Worm (Caenorhabditis elegans) whole organism, mixed stage, embryonic: ENCODE results near the gene C28H8.3.

Experiments used
- bed-3 ChIP-seq: fragments of 200-800 bp; sonication (Bioruptor generic); optimal IDR thresholded peaks from 3 replicates; lab custom pipeline; 2018; ENCODE audit warnings: mild to moderate bottlenecking, missing genetic modification characterization, moderate library complexity, missing compliant biosample characterization
- blmp-1 ChIP-seq: fragments of 150-350 bp; optimal IDR thresholded peaks from 2 replicates; lab custom pipeline; 2014; ENCODE audit warnings: missing biosample characterization, missing genetic modification characterization
- ceh-43 ChIP-seq: fragments of 200-800 bp; sonication (Bioruptor generic); optimal IDR thresholded peaks from 2 replicates; lab custom pipeline; 2018; ENCODE audit warnings: mild to moderate bottlenecking, missing genetic modification characterization, moderate library complexity, missing compliant biosample characterization
- ceh-83 ChIP-seq: fragments of 200-800 bp; sonication (Bioruptor generic); optimal IDR thresholded peaks from 2 replicates; lab custom pipeline; 2018; ENCODE audit warnings: mild to moderate bottlenecking, missing genetic modification characterization, missing compliant biosample characterization
- ces-1 ChIP-seq: fragments of 150-350 bp; optimal IDR thresholded peaks from 2 replicates; lab custom pipeline; 2014; ENCODE audit warnings: missing biosample characterization, missing genetic modification reagents, missing genetic modification characterization
- cnd-1 ChIP-seq: fragments of 200-800 bp; sonication (Bioruptor generic); optimal IDR thresholded peaks from 2 replicates; lab custom pipeline; 2018; ENCODE audit warnings: mild to moderate bottlenecking, missing genetic modification characterization, missing compliant biosample characterization
- drap-1 ChIP-seq: fragments of 200-800 bp; sonication (Bioruptor generic); optimal IDR thresholded peaks from 3 replicates; lab custom pipeline; 2018; ENCODE audit warnings: mild to moderate bottlenecking, missing genetic modification characterization, missing compliant biosample characterization
- elt-3 ChIP-seq: fragments of 150-350 bp; optimal IDR thresholded peaks from 2 replicates; lab custom pipeline; 2014; ENCODE audit warnings: missing biosample characterization, missing genetic modification characterization
- flh-1 ChIP-seq: fragments of 200-800 bp; sonication (Bioruptor generic); optimal IDR thresholded peaks from 2 replicates; lab custom pipeline; 2018; ENCODE audit warnings: mild to moderate bottlenecking, missing genetic modification characterization, moderate library complexity, missing compliant biosample characterization
- ham-2 ChIP-seq: fragments of 200-800 bp; sonication (Bioruptor generic); optimal IDR thresholded peaks from 2 replicates; lab custom pipeline; 2018; ENCODE audit warnings: mild to moderate bottlenecking, missing genetic modification characterization, missing compliant biosample characterization
- hlh-1 ChIP-seq: fragments of 150-350 bp; optimal IDR thresholded peaks from 2 replicates; lab custom pipeline; 2014; ENCODE audit warnings: missing biosample characterization, missing genetic modification reagents, missing genetic modification characterization
- lin-13 ChIP-seq: fragments of 150-350 bp; optimal IDR thresholded peaks from 2 replicates; lab custom pipeline; 2014; ENCODE audit warnings: missing biosample characterization, missing genetic modification characterization
- lin-32 ChIP-seq: fragments of 200-800 bp; sonication (Bioruptor generic); optimal IDR thresholded peaks from 2 replicates; lab custom pipeline; 2018; ENCODE audit warnings: mild to moderate bottlenecking, missing genetic modification characterization, missing compliant biosample characterization
- lsy-2 ChIP-seq: fragments of 150-350 bp; optimal IDR thresholded peaks from 2 replicates; lab custom pipeline; 2014; ENCODE audit warnings: missing biosample characterization, missing genetic modification characterization
- mab-5 ChIP-seq: fragments of 150-350 bp; optimal IDR thresholded peaks from 2 replicates; lab custom pipeline; 2014; ENCODE audit warnings: missing biosample characterization, missing genetic modification characterization
- mls-2 ChIP-seq: sonication (generic microtip); optimal IDR thresholded peaks from 2 replicates; lab custom pipeline; 2016; ENCODE audit warnings: mild to moderate bottlenecking, missing genetic modification characterization, moderate library complexity, missing compliant biosample characterization
- nhr-2 ChIP-seq: fragments of 150-350 bp; optimal IDR thresholded peaks from 2 replicates; lab custom pipeline; 2014; ENCODE audit warnings: missing biosample characterization, missing genetic modification characterization
- nhr-237 ChIP-seq: fragments of 150-350 bp; optimal IDR thresholded peaks from 2 replicates; lab custom pipeline; 2014; ENCODE audit warnings: missing biosample characterization, missing genetic modification characterization
- nhr-28 ChIP-seq: fragments of 150-350 bp; optimal IDR thresholded peaks from 2 replicates; lab custom pipeline; 2014; ENCODE audit warnings: missing biosample characterization, missing genetic modification characterization
- nhr-76 ChIP-seq: sonication (generic microtip); optimal IDR thresholded peaks from 2 replicates; lab custom pipeline; 2017; ENCODE audit warnings: missing biosample characterization, missing genetic modification characterization
- pha-4 ChIP-seq: fragments of 150-350 bp; optimal IDR thresholded peaks from 2 replicates; lab custom pipeline; 2018; ENCODE audit warnings: missing biosample characterization, missing genetic modification reagents, missing genetic modification characterization
- snpc-4 ChIP-seq: fragments of 150-350 bp; optimal IDR thresholded peaks from 2 replicates; lab custom pipeline; 2014; ENCODE audit warnings: missing biosample characterization, missing genetic modification characterization
- sptf-1 ChIP-seq: sonication (generic microtip); optimal IDR thresholded peaks from 2 replicates; lab custom pipeline; 2017; ENCODE audit warnings: mild to moderate bottlenecking, missing genetic modification characterization, moderate library complexity, missing compliant biosample characterization
- tbx-8 ChIP-seq: fragments of 200-800 bp; sonication (Bioruptor generic); optimal IDR thresholded peaks from 2 replicates; lab custom pipeline; 2018; ENCODE audit warnings: mild to moderate bottlenecking, missing genetic modification characterization, moderate library complexity, missing compliant biosample characterization
- unc-120 ChIP-seq: sonication (generic microtip); optimal IDR thresholded peaks from 2 replicates; lab custom pipeline; 2017; ENCODE audit warnings: missing genetic modification characterization, missing compliant biosample characterization; ENCODE audit not compliant: poor library complexity, severe bottlenecking
- unc-62 ChIP-seq: fragments of 150-350 bp; optimal IDR thresholded peaks from 2 replicates; lab custom pipeline; 2014; ENCODE audit warnings: missing biosample characterization, missing genetic modification reagents, missing genetic modification characterization
- zip-8 ChIP-seq: fragments of 150-350 bp; optimal IDR thresholded peaks from 2 replicates; lab custom pipeline; 2014; ENCODE audit warnings: missing biosample characterization, missing genetic modification characterization
- ztf-11 ChIP-seq: fragments of 150-350 bp; optimal IDR thresholded peaks from 2 replicates; lab custom pipeline; 2014; ENCODE audit warnings: missing biosample characterization, missing genetic modification characterization

The C28H8.3 gene

DNA sequence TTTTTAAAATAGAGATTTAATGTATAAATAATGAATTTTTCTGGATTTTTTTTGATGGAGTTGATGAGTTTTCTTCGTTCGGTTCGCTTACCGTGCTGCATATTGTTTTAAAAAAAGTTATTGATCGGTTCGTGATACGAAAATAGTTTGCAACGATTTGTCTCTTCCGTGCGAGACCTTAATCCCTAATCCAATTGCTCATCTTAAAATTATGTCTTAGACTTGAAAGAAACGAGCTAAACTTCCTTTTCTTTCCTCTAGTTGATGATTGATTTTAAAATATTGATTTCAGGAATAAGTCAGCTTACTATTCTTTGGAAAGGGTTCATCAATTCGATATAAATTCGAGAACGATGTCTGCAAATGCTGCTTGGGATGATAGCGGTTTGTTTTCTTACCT lies at the start of gene C28H8.3:
Gene C28H8.3 (plus strand): TSS at position 293 of the 400 bp plus-strand sequence.
- TF ChIP-seq unc-62 (GFP tag; lab: Kevin White, UChicago) (no peak), lin-32 (GFP tag; lab: Kevin White, UChicago) (no peak), lin-13 (tag; lab: Kevin White, UChicago) (no peak), mab-5 (no peak), ceh-83 (GFP tag; lab: Kevin White, UChicago) (no peak), nhr-28 (no peak), pha-4 (no peak), bed-3 (GFP tag; lab: Kevin White, UChicago) (no peak), sptf-1 (tag; lab: Kevin White, UChicago) (no peak), blmp-1 (tag; lab: Kevin White, UChicago) (no peak), snpc-4 (no peak), hlh-1 (tag; lab: Kevin White, UChicago) (no peak), drap-1 (GFP tag; lab: Kevin White, UChicago) (no peak), unc-120 (tag; lab: Kevin White, UChicago) (no peak)

- TF ChIP-seq flh-1 (GFP tag; lab: Kevin White, UChicago) (no peak), ztf-11 (tag; lab: Kevin White, UChicago) (no peak), blmp-1 (tag; lab: Kevin White, UChicago) (no peak), sptf-1 (tag; lab: Kevin White, UChicago) (no peak), cnd-1 (tag; lab: Kevin White, UChicago) (no peak), ham-2 (GFP tag; lab: Kevin White, UChicago) (no peak), ceh-83 (GFP tag; lab: Kevin White, UChicago) (no peak), elt-3 (tag; lab: Kevin White, UChicago) (no peak), nhr-237 (tag; lab: Kevin White, UChicago) (no peak), nhr-28 (no peak), nhr-76 (tag; lab: Kevin White, UChicago) (no peak), drap-1 (GFP tag; lab: Kevin White, UChicago) (no peak), ces-1 (GFP tag; lab: Kevin White, UChicago) (no peak), lin-13 (tag; lab: Kevin White, UChicago) (no peak)
These were observed 49.5 kb upstream of the C28H8.3 start, which contains the start of gene dpf-4 for ce11 chrIII:5859008-5859407. Gene dpf-4 (plus strand): TSS chrIII:5859308.

DNA sequence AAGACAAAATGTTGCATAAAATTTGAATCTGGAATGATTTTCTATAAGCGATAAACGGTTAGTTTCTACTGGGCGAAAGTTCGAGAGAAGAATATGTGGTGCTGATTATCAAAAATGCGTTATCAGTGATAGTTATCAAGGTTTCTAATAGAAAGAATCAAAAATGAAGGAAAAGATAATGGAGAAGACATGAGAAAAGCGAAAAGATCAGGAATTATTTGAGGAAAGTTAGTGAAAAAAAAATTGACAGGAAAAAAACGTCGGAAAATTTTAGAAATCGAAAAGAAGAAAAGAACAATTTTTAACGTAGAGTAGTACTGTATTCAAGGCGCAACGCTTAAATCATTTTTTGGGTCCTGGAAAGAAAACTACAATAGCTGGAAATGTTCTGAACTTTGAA lies 44.7 kb upstream of the C28H8.3 start, which contains the start of gene dnpp-1:
Gene dnpp-1 (minus strand): TSS at position 30 of the 400 bp plus-strand sequence.
- TF ChIP-seq ceh-43 (GFP tag; lab: Kevin White, UChicago) (no peak), flh-1 (GFP tag; lab: Kevin White, UChicago) (no peak), blmp-1 (tag; lab: Kevin White, UChicago) (no peak), ces-1 (GFP tag; lab: Kevin White, UChicago) (no peak), nhr-28 (no peak), snpc-4 (no peak), hlh-1 (tag; lab: Kevin White, UChicago) (no peak)

DNA sequence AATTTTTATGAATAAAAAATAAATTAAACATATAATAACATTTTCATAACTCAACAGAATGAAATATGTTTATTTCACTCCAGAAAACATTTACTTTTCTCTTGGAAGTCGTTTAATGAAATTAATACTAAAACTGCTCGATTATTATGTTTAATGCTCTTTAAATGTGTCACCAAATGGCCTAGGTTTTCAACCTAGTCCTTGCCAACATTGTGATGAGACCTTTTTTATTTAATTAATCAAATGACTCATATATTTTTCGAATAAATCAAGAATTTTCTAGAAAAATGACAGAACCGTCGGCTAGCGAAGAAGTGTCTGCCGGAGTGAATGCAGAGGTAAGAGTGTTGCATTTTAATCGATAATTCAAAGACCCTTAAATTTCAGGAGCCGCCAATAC lies 44.2 kb upstream of the C28H8.3 start, which contains the start of gene rabn-5:
Gene rabn-5 (plus strand): TSS at position 284 of the 400 bp plus-strand sequence.
- TF ChIP-seq drap-1 (GFP tag; lab: Kevin White, UChicago), result no peak
- peak; percentile 80 for TF ChIP-seq ces-1 (GFP tag; lab: Kevin White, UChicago)

- TF ChIP-seq lsy-2 (tag; lab: Kevin White, UChicago) (no peak), snpc-4 (no peak), cnd-1 (tag; lab: Kevin White, UChicago) (no peak), elt-3 (tag; lab: Kevin White, UChicago) (no peak), blmp-1 (tag; lab: Kevin White, UChicago) (no peak), mls-2 (tag; lab: Kevin White, UChicago) (no peak), pha-4 (no peak), tbx-8 (GFP tag; lab: Kevin White, UChicago) (no peak), unc-120 (tag; lab: Kevin White, UChicago) (no peak), zip-8 (tag; lab: Kevin White, UChicago) (no peak), ceh-83 (GFP tag; lab: Kevin White, UChicago) (no peak), nhr-76 (tag; lab: Kevin White, UChicago) (no peak), lin-13 (tag; lab: Kevin White, UChicago) (no peak), nhr-2 (tag; lab: Kevin White, UChicago) (no peak)
These were observed 40.1 kb upstream of the C28H8.3 start, which contains the start of gene eng-1 for ce11 chrIII:5868401-5868800. Gene eng-1 (minus strand): TSS chrIII:5868501.
